Worm (Caenorhabditis elegans): ENCODE measurements around the gene skr-17.

skr-17 gene

DNA sequence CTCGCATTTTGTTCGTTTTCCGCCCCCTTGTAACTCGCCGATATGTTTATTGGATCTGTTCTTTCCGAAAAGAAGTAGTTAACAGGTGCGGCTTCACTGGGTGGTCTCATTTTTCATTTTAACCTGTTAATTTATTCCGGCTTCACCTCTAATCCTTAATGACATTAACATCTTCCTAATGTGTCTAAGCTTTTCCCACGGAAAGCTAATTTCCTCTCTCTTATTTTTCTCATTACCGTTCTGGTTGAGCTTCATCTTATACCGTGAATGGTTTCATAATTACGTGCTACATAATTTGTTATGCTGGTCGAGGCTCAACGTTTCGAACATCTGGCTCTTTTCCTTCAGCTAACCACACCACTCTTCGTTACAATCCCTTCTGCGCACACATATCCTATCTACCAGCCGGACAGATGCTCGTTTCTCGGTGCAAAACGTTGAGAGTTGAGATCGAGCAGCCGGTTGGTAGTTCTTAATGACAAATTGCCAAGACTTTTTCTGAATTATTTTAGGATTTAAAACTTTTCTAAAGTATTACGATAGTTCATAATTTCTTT lies 26.1 kb downstream of the skr-17 start:
- no peak for TF ChIP-seq unc-62 (GFP tag; optimal IDR thresholded peaks at IDR 0.05)

DNA sequence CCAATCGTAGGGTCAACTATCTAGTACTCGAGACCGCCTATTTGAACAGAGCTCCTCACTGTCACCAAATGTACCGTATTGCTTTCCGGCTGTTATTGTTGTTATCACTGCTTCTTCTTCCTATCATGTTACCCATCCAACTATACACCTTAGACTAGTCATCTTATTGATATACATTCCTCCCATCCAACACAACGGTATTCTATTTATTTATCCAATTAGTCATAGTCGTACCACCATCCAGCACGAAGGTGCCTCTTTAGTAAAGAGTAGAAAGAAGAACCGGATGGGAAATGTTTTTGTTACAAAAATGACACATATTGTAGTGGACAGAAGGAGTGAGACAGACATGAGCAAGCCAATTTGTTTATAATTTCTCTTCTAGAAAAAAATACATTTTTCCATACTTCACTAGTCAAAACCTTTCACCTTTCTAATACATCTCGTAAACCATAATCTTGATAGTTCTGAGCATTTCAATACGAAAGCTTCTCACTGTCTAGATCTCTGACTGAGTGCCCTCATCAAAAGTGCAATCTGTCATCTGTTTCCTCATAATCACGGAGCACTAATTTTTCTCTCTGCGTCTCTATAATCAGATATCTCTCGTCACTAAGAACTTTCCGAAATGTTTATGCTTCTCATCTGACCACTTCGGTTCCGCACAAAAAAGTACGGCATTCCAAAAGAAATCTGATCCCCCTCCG lies 27.0 kb downstream of the skr-17 start:
- TF ChIP-seq unc-62 (GFP tag; optimal IDR thresholded peaks at IDR 0.05): no peak

DNA sequence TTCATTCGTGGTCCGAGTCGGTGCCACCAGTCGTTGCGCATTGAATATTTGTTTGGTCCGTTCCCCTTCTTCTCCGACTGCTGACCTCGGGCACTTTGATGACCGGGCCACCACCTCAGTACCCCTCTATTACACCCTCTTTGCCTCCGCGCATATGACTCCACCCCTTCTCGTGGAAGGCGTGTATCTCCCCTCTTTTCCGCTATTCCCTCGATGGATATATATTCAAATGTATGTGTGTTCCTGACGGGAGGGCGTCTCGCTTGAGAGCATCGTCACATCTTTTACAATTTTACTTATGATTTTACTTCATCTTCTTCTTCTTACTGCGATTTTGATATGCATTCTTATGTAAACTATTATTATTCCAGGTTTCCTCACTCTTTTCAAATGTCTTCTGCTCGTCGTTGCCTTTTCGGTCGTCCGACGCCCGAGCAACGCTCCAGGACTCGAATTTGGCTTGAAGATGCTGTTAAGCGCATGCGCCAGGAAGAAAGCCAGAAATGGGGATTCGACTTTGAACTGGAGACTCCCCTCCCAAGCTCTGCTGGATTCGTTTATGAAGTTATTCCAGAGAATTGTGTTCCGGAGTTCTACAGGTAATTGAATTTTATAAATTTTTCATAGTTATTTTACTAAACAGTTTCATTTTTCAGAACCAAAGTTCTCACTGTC lies 27.7 kb downstream of the skr-17 start, which contains the start of gene cki-1:
TSS of gene cki-1 (plus strand) at position 372 of the 675 bp plus-strand sequence.
- TF ChIP-seq unc-62 (GFP tag; optimal IDR thresholded peaks at IDR 0.05): no peak

DNA sequence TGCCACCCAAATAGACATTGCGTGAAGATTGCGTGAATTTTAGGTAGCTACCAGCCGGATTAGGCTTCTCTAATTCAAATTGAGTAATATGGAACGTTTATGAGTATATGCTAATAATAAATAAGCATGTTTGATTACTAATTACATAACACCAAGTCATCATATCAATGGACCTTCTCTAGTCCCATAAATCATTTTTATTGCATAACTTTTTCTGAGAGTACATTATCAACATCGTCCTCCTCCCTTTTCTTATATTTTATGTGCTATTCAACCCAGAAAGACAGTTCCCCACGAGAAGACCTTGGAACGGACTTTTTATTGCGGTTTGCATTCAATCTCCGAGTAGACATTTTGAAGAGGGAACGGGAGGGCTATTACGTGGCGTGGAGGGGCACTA lies 29.0 kb downstream of the skr-17 start:
- TF ChIP-seq unc-62 (GFP tag; optimal IDR thresholded peaks at IDR 0.05): no peak

DNA sequence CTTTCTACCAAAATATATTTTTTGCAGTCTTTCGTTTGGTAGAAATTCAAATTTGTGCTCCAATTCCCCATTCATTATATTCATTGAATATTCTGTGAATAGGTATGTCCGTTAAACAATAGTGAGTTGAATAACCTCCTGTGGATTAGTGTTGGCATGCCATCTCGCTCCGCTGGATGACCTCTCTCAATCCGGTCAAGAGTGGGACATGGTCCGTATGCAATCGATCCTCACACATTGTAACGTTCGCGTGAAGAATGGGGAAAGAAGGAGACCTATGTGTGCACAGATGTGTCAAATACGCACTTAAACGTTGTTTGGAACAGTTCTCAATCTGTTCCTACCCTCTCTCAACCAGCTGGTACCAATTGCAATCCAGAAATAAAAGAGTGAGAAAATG lies 29.9 kb downstream of the skr-17 start:
- no peak for TF ChIP-seq unc-62 (GFP tag; optimal IDR thresholded peaks at IDR 0.05)

DNA sequence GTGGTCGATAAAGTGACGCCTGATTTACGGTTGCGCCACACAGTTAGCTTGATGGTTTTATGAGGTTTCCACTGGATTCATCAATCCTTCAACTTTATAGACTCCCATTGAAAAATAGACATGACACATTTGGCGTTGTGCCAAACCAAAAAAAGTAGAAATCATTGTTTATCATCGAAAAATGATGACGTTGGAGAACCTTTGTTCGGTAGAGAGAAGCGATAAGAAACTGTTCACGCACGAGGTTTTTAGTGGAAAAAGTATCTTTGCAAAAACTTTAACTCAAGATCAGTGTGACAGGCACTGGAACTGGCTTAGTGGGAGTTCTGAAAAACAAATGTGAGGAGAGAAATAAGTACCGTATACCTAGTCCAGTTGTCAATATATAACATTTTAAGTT lies 30.3 kb downstream of the skr-17 start:
- TF ChIP-seq unc-62 (GFP tag; optimal IDR thresholded peaks at IDR 0.05): no peak

DNA sequence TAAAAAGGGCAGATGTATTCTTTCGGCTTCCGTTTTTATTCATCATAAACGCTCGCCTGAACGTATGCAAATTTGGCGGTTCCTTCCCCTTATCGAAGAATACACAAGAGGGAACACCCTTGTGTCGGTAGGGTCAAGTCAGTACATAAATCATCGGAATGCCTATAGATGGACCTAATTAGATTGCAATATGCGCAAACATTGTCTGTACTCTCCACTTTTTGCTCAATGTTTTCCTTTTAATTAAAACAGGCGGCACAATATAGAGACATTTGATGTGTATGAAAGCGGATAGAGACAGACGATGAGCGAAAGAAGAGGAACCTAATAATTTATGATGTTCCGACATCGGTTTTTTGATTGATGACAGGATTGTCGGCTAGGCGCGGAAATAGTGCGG lies 30.9 kb downstream of the skr-17 start:
- TF ChIP-seq unc-62 (GFP tag; optimal IDR thresholded peaks at IDR 0.05): no peak

DNA sequence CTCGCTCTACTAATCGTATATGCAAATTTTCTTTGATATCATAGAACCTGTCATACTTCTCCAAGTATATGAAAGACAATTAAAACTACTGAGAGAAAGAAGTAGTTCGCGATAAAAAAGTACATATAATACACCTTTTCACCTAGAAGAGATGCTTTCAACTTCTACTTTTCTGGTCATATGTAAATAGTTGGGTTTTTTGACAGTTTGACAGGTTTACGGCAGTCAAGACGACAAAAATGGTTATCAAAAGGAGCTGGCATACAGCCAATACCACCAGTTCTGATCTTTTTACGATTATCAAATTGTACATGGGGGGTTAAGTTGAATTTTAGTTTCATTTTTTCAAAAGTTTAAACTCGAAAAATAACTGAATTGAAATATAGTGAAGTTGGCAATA lies 31.6 kb downstream of the skr-17 start:
- no peak for TF ChIP-seq unc-62 (GFP tag; optimal IDR thresholded peaks at IDR 0.05)

DNA sequence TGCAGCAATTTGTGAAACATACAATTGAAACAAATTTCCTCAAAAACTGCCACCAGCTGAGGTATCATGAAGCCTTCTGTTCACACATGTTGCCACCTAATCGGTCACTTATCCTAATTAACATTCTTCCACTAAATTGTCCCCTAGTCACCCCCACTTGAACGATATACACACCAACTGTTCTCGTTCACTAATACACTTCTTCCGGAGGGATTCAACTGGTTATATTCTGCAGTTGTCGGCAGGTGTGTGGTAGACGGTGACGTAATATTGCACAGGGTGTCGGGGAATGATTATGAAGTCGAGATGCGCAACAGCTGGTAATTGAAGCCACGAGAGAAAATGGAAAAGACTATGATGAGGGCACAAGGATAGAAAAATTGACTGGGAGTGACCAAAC lies 32.1 kb downstream of the skr-17 start:
- TF ChIP-seq unc-62 (GFP tag; optimal IDR thresholded peaks at IDR 0.05): no peak

DNA sequence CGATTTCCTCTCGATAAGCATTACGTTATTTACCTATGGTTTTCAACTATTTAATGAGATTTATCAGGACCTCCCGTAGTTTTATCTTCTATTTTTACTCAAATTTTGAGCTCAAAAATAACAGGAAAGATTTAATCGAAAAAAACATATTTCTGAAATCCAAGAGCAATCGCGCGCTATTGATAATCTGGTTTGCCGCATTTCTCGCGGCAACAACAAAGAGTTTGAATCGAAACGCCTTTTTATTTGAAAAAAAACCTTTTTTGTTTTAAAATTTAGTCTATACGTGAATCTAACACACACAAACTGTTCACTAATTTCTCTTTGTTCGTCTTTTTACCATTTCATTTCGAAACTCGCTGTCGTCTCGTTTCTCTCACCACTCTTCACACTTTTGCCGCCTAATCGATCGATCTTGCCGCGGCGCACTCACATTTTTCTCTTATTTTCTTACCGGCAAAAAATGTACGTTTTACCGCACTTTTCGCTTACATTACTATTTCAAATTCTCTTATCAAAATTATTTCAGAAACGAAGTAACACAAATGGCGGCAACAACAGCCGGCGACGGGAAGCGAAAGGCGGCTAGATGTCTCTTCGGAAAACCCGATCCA lies 33.0 kb downstream of the skr-17 start, which contains the start of gene cki-2:
TSS of gene cki-2 (plus strand) at position 337 of the 614 bp plus-strand sequence.
- TF ChIP-seq unc-62 (GFP tag; optimal IDR thresholded peaks at IDR 0.05): no peak

DNA sequence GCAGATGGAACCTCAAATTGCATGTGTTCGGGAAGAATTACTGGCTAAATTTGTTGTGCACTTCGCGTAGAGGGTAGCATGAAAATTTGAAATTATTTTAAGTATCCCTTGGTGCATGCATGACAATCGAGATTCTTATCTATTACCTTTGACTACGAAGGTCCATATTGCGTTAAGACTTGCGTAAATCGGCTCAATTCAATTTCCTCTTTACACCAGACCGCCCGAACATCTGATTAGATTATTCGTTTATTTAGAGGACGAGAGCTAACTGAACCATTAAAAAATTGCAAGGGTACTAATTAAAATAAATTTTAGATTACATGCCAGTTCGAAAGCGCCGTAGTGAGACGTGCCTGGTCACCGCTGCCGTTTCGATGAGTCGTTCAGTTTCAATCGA lies 34.3 kb downstream of the skr-17 start:
- no peak for TF ChIP-seq unc-62 (GFP tag; optimal IDR thresholded peaks at IDR 0.05)

DNA sequence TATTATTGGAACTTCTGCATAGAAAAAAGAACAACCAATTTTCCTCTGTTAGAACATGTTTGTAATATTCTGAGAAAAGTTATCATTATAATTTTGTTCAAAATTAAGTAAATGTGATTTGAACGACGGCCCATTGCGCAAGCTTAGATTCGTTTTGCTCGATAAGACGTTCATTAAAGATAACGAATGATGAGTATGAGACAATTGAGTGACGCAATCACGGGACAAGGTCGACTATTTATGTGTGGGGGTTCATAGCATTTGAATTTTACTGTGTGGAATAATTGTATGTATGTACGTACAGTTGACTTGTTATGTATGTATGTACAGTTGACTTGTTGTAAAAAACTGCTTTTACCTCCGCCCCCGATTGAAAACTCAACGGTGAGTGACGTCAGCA lies 36.0 kb downstream of the skr-17 start:
- TF ChIP-seq unc-62 (GFP tag; optimal IDR thresholded peaks at IDR 0.05): no peak

DNA sequence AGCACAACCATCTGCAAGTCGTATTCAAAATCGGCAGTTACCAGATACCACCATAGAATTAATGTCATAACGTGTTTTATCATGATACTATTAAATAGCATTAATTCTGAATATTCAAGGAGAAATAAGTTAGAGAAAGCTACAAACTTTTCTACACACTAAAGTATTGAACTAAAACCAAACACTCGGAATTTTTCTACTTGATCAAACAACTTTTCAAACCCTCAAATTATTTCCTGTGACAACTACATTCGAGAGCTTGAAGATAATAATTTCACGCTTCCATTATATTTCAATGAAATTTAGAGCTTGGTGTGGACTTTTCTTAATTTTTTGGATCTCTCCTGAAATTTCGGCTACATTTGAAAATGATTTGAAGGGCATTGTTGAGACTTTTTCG lies 39.1 kb downstream of the skr-17 start, which contains the start of gene irld-47:
TSS of gene irld-47 (minus strand) at position 101 of the 400 bp plus-strand sequence.
- no peak for TF ChIP-seq unc-62 (GFP tag; optimal IDR thresholded peaks at IDR 0.05)

DNA sequence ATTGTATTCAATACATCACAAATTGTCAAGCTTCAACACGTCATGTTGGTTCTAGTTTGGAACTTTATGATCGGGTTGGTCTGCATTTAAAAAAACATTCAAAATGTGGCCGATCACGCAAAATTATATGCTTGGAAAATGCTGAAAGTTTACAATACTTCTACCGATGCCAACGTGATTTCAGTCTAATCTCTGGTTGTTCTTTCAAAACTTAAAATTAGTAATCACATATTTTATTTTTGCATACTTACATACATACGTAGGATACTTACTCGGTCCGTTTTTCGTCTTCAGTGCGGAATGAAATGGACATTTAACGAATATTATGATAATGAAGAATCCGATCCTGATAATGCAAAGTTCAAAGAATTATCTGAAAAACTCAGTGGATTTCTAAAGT lies 41.8 kb downstream of the skr-17 start, which contains the start of gene srw-62:
TSS of gene srw-62 (plus strand) at position 301 of the 400 bp plus-strand sequence.
- TF ChIP-seq unc-62 (GFP tag; optimal IDR thresholded peaks at IDR 0.05): no peak

DNA sequence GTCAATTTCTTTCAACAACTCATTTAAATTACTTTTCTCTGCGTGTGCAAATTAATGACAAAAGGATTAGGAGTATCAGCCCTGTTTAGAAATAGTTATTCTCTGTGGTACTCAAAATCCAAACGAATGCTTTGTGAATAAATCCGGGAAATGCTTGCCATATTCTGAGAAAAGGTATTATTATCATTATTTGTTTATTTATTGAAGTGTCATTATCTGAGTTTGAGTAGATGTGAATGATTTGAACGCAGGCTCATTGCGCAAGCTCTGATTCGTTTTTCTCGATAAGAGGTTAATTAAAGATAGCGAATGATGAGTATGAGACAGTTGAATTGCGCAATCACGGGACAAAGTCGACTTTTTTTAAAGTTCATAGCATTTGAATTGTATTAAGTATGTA lies 44.6 kb downstream of the skr-17 start:
- TF ChIP-seq unc-62 (GFP tag; optimal IDR thresholded peaks at IDR 0.05): no peak

DNA sequence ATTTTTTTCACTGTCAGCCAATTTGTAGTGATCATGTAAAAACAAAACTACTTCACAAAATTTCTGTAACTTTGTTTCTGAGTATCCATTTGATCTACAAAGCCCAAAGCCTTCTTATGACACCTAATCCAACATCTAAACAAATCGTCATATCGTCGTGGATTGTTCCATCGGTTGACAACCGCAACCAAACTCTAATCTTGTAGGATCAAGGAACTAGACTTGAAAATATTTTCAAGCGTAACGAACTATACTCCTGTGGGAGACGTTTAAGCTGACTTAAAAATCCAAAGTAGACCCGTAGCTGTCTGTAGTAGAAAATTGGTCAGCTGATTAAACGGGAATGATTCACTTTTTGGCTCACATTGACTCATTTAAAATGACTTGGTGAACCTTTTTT lies 46.3 kb downstream of the skr-17 start:
- no peak for TF ChIP-seq unc-62 (GFP tag; optimal IDR thresholded peaks at IDR 0.05)
